Worm (Caenorhabditis elegans): Measurements from ENCODE around the gene srz-69.

Gene srz-69

ce11 chrIV:3521710-3522109, 44.7 kb upstream of the srz-69 start (continued):
- TF ChIP-seq ceh-6 (GFP tag; optimal IDR thresholded peaks at IDR 0.05) (peak; percentile 36), unc-55 (GFP tag; optimal IDR thresholded peaks at IDR 0.05) (peak; percentile 25), ceh-34 (tag; optimal IDR thresholded peaks at IDR 0.05) (no peak)

ce11 chrIV:3520957-3521356, 43.9 kb upstream of the srz-69 start:
- peak; percentile 36 for TF ChIP-seq ceh-22 (tag; optimal IDR thresholded peaks at IDR 0.05)
- TF ChIP-seq ceh-48 (tag; optimal IDR thresholded peaks at IDR 0.05), result no peak
- TF ChIP-seq ceh-34 (tag; optimal IDR thresholded peaks at IDR 0.05), result peak; percentile 95
- peak; percentile 39 for TF ChIP-seq ceh-2 (tag; optimal IDR thresholded peaks at IDR 0.05)
- no peak for TF ChIP-seq nhr-11 (tag; optimal IDR thresholded peaks at IDR 0.05)
- TF ChIP-seq ref-2 (tag; optimal IDR thresholded peaks at IDR 0.05), result peak; percentile 63
- TF ChIP-seq syd-9 (tag; optimal IDR thresholded peaks at IDR 0.05), result peak; percentile 7
- TF ChIP-seq elt-2 (tag; optimal IDR thresholded peaks at IDR 0.05), result no peak
- TF ChIP-seq eyg-1 (tag; optimal IDR thresholded peaks at IDR 0.05), result peak; percentile 21
- TF ChIP-seq ceh-31 (tag; optimal IDR thresholded peaks at IDR 0.05), result peak; percentile 49
- TF ChIP-seq pros-1 (tag; optimal IDR thresholded peaks at IDR 0.05), result no peak
- TF ChIP-seq unc-3 (GFP tag; conservative IDR thresholded peaks at IDR 0.05), result no peak
- no peak for TF ChIP-seq unc-3 (tag; optimal IDR thresholded peaks at IDR 0.05)
- TF ChIP-seq fkh-6 (tag; optimal IDR thresholded peaks at IDR 0.05), result peak; percentile 38
- TF ChIP-seq lim-6 (tag; optimal IDR thresholded peaks at IDR 0.05), result no peak
- TF ChIP-seq C08G9.2 (tag; optimal IDR thresholded peaks at IDR 0.05), result no peak
- no peak for TF ChIP-seq ceh-14 (tag; optimal IDR thresholded peaks at IDR 0.05)
- TF ChIP-seq che-1 (tag; optimal IDR thresholded peaks at IDR 0.05), result no peak
- no peak for TF ChIP-seq sox-4 (tag; optimal IDR thresholded peaks at IDR 0.05)
- TF ChIP-seq odd-2 (tag; optimal IDR thresholded peaks at IDR 0.05), result no peak
- peak; percentile 11 for TF ChIP-seq tbx-2 (tag; optimal IDR thresholded peaks at IDR 0.05)

ce11 chrIV:3520374-3520773, 43.4 kb upstream of the srz-69 start:
- TF ChIP-seq ceh-34 (tag; optimal IDR thresholded peaks at IDR 0.05) (no peak), rnt-1 (tag; optimal IDR thresholded peaks at IDR 0.05) (no peak), lin-11 (tag; optimal IDR thresholded peaks at IDR 0.05) (no peak), sdc-2 (tag; optimal IDR thresholded peaks at IDR 0.05) (no peak), unc-86 (tag; optimal IDR thresholded peaks at IDR 0.05) (no peak), mec-3 (tag; optimal IDR thresholded peaks at IDR 0.05; ENCODE audit: borderline replicate concordance) (no peak), sox-2 (GFP tag; IDR thresholded peaks at IDR 0.05) (no peak), ceh-19 (GFP tag; optimal IDR thresholded peaks at IDR 0.05) (no peak), tbx-7 (tag; optimal IDR thresholded peaks at IDR 0.05) (no peak), syd-9 (tag; optimal IDR thresholded peaks at IDR 0.05) (no peak), nhr-232 (tag; optimal IDR thresholded peaks at IDR 0.05) (no peak), pha-2 (tag; optimal IDR thresholded peaks at IDR 0.05) (no peak), dve-1 (tag; optimal IDR thresholded peaks at IDR 0.05) (no peak), ceh-24 (tag; optimal IDR thresholded peaks at IDR 0.05) (no peak), hlh-13 (GFP tag; optimal IDR thresholded peaks at IDR 0.05) (no peak)

ce11 chrIV:3519352-3519751, 42.3 kb upstream of the srz-69 start:
- TF ChIP-seq K02D7.2 (tag; optimal IDR thresholded peaks at IDR 0.05) (no peak), ceh-18 (tag; optimal IDR thresholded peaks at IDR 0.05) (no peak), hlh-15 (tag; optimal IDR thresholded peaks at IDR 0.05) (no peak), unc-55 (GFP tag; optimal IDR thresholded peaks at IDR 0.05) (peak; percentile 50), ceh-31 (tag; optimal IDR thresholded peaks at IDR 0.05) (peak; percentile 46), pha-2 (tag; optimal IDR thresholded peaks at IDR 0.05) (no peak), elt-2 (tag; optimal IDR thresholded peaks at IDR 0.05) (no peak), pros-1 (tag; optimal IDR thresholded peaks at IDR 0.05) (no peak), K09A11.1 (tag; optimal IDR thresholded peaks at IDR 0.05; ENCODE audit: insufficient read depth) (no peak), eyg-1 (tag; optimal IDR thresholded peaks at IDR 0.05) (no peak), ceh-30 (tag; optimal IDR thresholded peaks at IDR 0.05) (no peak), dmd-4 (tag; optimal IDR thresholded peaks at IDR 0.05; ENCODE audit: borderline replicate concordance) (no peak), nfya-1 (tag; optimal IDR thresholded peaks at IDR 0.05) (peak; percentile 29), sox-2 (GFP tag; IDR thresholded peaks at IDR 0.05) (no peak), ceh-19 (GFP tag; optimal IDR thresholded peaks at IDR 0.05) (no peak), pat-9 (tag; optimal IDR thresholded peaks at IDR 0.05) (no peak), ceh-48 (tag; optimal IDR thresholded peaks at IDR 0.05) (no peak)
